Fruit fly (Drosophila melanogaster): ENCODE results near the gene Smr.
A peak's percentile ranks its signal among the peaks of the same experiment; 100 is the strongest.

The Smr gene

DNA sequence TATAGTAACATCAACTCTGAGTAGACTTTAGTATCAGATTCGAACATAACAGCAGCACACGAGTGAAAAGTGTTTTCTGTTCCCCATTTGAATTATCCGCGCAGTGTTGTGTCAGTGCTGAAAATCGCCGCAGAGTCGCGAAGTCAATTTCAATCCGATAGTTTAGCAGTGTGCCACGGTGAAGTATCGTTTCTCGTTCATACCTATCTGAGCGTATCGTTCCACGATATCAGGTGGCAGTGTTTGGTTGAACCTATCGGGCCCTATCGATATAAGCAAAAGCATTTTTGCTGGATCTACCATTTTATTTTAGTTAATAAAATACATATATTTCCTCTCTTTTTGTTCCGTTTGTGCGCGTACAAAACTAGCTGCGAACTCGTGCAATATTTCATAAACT lies 88.8 kb downstream of the Smr start, which contains the start of gene CkIalpha (continued):
- TF ChIP-seq CG17802 (tag; optimal IDR thresholded peaks at IDR 0.05) (peak; percentile 9), HLHmδ (GFP tag; optimal IDR thresholded peaks at IDR 0.05) (no peak), dmrt99B (tag; optimal IDR thresholded peaks at IDR 0.05) (no peak), E2f1 (GFP tag; IDR thresholded peaks at IDR 0.05) (0 out of 2 replicates have a peak, but pooled peaks have one; percentile 19), CG9876 (GFP tag; optimal IDR thresholded peaks at IDR 0.05) (peak; percentile 54), chm (GFP tag; IDR thresholded peaks at IDR 0.05) (no peak), gce (GFP tag; IDR thresholded peaks at IDR 0.05) (peak; percentile 11; the same call in 1 of the 3 replicates), CG34422 (GFP tag; IDR thresholded peaks at IDR 0.05) (0 out of 3 replicates have a peak, but pooled peaks have one; percentile 15), NK7.1 (GFP tag; optimal IDR thresholded peaks at IDR 0.05) (no peak), CG9215 (GFP tag; IDR thresholded peaks at IDR 0.05) (no peak), CG9797 (GFP tag; optimal IDR thresholded peaks at IDR 0.05) (peak; percentile 60), CG2875 (GFP tag; optimal IDR thresholded peaks at IDR 0.05) (no peak), CG17612 (GFP tag; IDR thresholded peaks at IDR 0.05) (no peak), CG9817 (tag; optimal IDR thresholded peaks at IDR 0.05) (peak; percentile 47), odd (GFP tag; optimal IDR thresholded peaks at IDR 0.05) (no peak), CG12659 (GFP tag; optimal IDR thresholded peaks at IDR 0.05) (peak; percentile 78), Deaf1 (tag; optimal IDR thresholded peaks at IDR 0.05) (peak; percentile 16), corto (GFP tag; optimal IDR thresholded peaks at IDR 0.05) (peak; percentile 38), her (GFP tag; optimal IDR thresholded peaks at IDR 0.05) (peak; percentile 70), trh (GFP tag; optimal IDR thresholded peaks at IDR 0.05) (no peak), gcm (GFP tag; optimal IDR thresholded peaks at IDR 0.05) (no peak), Med (GFP tag) (peak; percentile 96), CG2199 (GFP tag; IDR thresholded peaks at IDR 0.05) (peak; percentile 40; the same call in 1 of the 3 replicates), Bdp1 (GFP tag; optimal IDR thresholded peaks at IDR 0.05) (peak; percentile 23), Sry-δ (GFP tag; optimal IDR thresholded peaks at IDR 0.05) (peak; percentile 98), CG16813 (GFP tag; IDR thresholded peaks at IDR 0.05; ENCODE audit: partially characterized antibody) (peak; percentile 98), ara (GFP tag; IDR thresholded peaks at IDR 0.05) (0 out of 2 replicates have a peak, but pooled peaks have one; percentile 30), hbn (GFP tag; IDR thresholded peaks at IDR 0.05; ENCODE audit: partially characterized antibody) (peak; percentile 98), MESR4 (GFP tag; optimal IDR thresholded peaks at IDR 0.05) (peak; percentile 52), CG5245 (GFP tag; optimal IDR thresholded peaks at IDR 0.05) (peak; percentile 25), dm (GFP tag; optimal IDR thresholded peaks at IDR 0.05) (peak; percentile 27), crc (GFP tag; optimal IDR thresholded peaks at IDR 0.05) (no peak), CG4730 (GFP tag; IDR thresholded peaks at IDR 0.05) (no peak), cwo (GFP tag; optimal IDR thresholded peaks at IDR 0.05) (no peak), CG4854 (GFP tag; optimal IDR thresholded peaks at IDR 0.05) (peak; percentile 57), toy (GFP tag; IDR thresholded peaks at IDR 0.05) (0 out of 2 replicates have a peak, but pooled peaks have one; percentile 13), CG5180 (GFP tag; optimal IDR thresholded peaks at IDR 0.05) (no peak), CG10267 (tag; optimal IDR thresholded peaks at IDR 0.05) (peak; percentile 98), lilli (GFP tag; optimal IDR thresholded peaks at IDR 0.05) (peak; percentile 77), CG1832 (GFP tag; optimal IDR thresholded peaks at IDR 0.05) (no peak), CG4360 (GFP tag; IDR thresholded peaks at IDR 0.05) (peak; percentile 27; the same call in 1 of the 2 replicates), knrl (GFP tag; IDR thresholded peaks at IDR 0.05; ENCODE audit: partially characterized antibody) (peak; percentile 98), CG10565 (GFP tag; optimal IDR thresholded peaks at IDR 0.05) (no peak), Sox102F (GFP tag; optimal IDR thresholded peaks at IDR 0.05) (no peak), Fer1 (GFP tag; optimal IDR thresholded peaks at IDR 0.05) (peak; percentile 35), unc-4 (GFP tag; IDR thresholded peaks at IDR 0.05; ENCODE audit: partially characterized antibody) (peak; percentile 98), jing (GFP tag; optimal IDR thresholded peaks at IDR 0.05) (no peak), Chrac-16 (GFP tag; optimal IDR thresholded peaks at IDR 0.05) (peak; percentile 40), CG6765 (GFP tag; optimal IDR thresholded peaks at IDR 0.05) (no peak), Hey (tag; optimal IDR thresholded peaks at IDR 0.05) (no peak)
